Worm (Caenorhabditis elegans) whole organism, L2 larva: ENCODE data around the gene F18A12.7.

Experiments
- C34F6.9 ChIP-seq: fragments of 150-350 bp; optimal IDR thresholded peaks from 2 replicates; lab custom pipeline; 2014; ENCODE audit warnings: missing biosample characterization, missing genetic modification characterization
- R02D3.7 ChIP-seq: fragments of 150-350 bp; optimal IDR thresholded peaks from 2 replicates; lab custom pipeline; 2014; ENCODE audit warnings: missing biosample characterization, missing genetic modification characterization
- Y55F3AM.14 ChIP-seq: fragments of 200-800 bp; sonication (Bioruptor generic); optimal IDR thresholded peaks from 2 replicates; lab custom pipeline; 2018; ENCODE audit warnings: mild to moderate bottlenecking, missing genetic modification characterization, missing compliant biosample characterization
- ZK546.5 ChIP-seq: sonication (generic microtip); optimal IDR thresholded peaks from 2 replicates; lab custom pipeline; 2017; ENCODE audit warnings: missing biosample characterization, missing genetic modification characterization
- aly-2 ChIP-seq: fragments of 150-350 bp; optimal IDR thresholded peaks from 2 replicates; lab custom pipeline; 2014; ENCODE audit warnings: missing biosample characterization, missing genetic modification characterization
- ama-1 ChIP-seq: fragments of 150-350 bp; optimal IDR thresholded peaks from 2 replicates; lab custom pipeline; 2018; ENCODE audit warnings: inconsistent platforms
- blmp-1 ChIP-seq: sonication (generic microtip); optimal IDR thresholded peaks from 2 replicates; lab custom pipeline; 2017; ENCODE audit warnings: missing genetic modification characterization, mild to moderate bottlenecking, missing compliant biosample characterization, antibody characterized with exemption, moderate library complexity; ENCODE audit not compliant: insufficient read depth
- ceh-16 ChIP-seq: fragments of 150-350 bp; optimal IDR thresholded peaks from 2 replicates; lab custom pipeline; 2014; ENCODE audit warnings: missing biosample characterization, missing genetic modification characterization
- ceh-82 ChIP-seq: fragments of 150-350 bp; optimal IDR thresholded peaks from 2 replicates; lab custom pipeline; 2014; ENCODE audit warnings: missing biosample characterization, missing genetic modification characterization
- crh-2 ChIP-seq: sonication (generic microtip); optimal IDR thresholded peaks from 2 replicates; lab custom pipeline; 2017; ENCODE audit warnings: missing biosample characterization, missing genetic modification characterization
- egl-27 ChIP-seq: sonication (generic microtip); optimal IDR thresholded peaks from 3 replicates; lab custom pipeline; 2017; ENCODE audit warnings: missing biosample characterization, missing genetic modification reagents, missing genetic modification characterization
- elt-3 ChIP-seq: sonication (generic microtip); optimal IDR thresholded peaks from 2 replicates; lab custom pipeline; 2017; ENCODE audit warnings: missing biosample characterization, missing genetic modification characterization
- fos-1 ChIP-seq: fragments of 150-350 bp; optimal IDR thresholded peaks from 2 replicates; lab custom pipeline; 2014; ENCODE audit warnings: missing biosample characterization, missing genetic modification characterization
- gmeb-1 ChIP-seq: fragments of 150-350 bp; optimal IDR thresholded peaks from 2 replicates; lab custom pipeline; 2014; ENCODE audit warnings: missing biosample characterization, missing genetic modification characterization
- lin-11 ChIP-seq: fragments of 150-350 bp; sonication (generic microtip); optimal IDR thresholded peaks from 2 replicates; lab custom pipeline; 2014; ENCODE audit warnings: missing biosample characterization, missing genetic modification characterization, inconsistent platforms, mixed read lengths
- lin-39 ChIP-seq: fragments of 150-350 bp; optimal IDR thresholded peaks from 2 replicates; lab custom pipeline; 2014; ENCODE audit warnings: missing biosample characterization, missing genetic modification reagents, missing genetic modification characterization
- lsy-2 ChIP-seq, 2 experiments: fragments of 150-350 bp in 1 of 2; sonication (generic microtip) in 1 of 2; optimal IDR thresholded peaks; 2 replicates each; lab custom pipeline; 2014 to 2017; ENCODE audit warnings: missing biosample characterization in 2 of 2, missing genetic modification characterization in 2 of 2
- mdl-1 ChIP-seq, 2 experiments: fragments of 150-350 bp in 1 of 2; sonication (generic microtip) in 1 of 2; optimal IDR thresholded peaks; 2 replicates each; lab custom pipeline; 2017; ENCODE audit warnings: missing biosample characterization in 2 of 2, missing genetic modification characterization in 2 of 2
- nhr-11 ChIP-seq: fragments of 150-350 bp; optimal IDR thresholded peaks from 2 replicates; lab custom pipeline; 2014; ENCODE audit warnings: missing biosample characterization, missing genetic modification characterization
- nhr-12 ChIP-seq: fragments of 150-350 bp; optimal IDR thresholded peaks from 2 replicates; lab custom pipeline; 2014; ENCODE audit warnings: missing biosample characterization, missing genetic modification characterization
- nhr-129 ChIP-seq: fragments of 150-350 bp; optimal IDR thresholded peaks from 2 replicates; lab custom pipeline; 2014; ENCODE audit warnings: missing biosample characterization, missing genetic modification characterization
- nhr-21 ChIP-seq: fragments of 150-350 bp; optimal IDR thresholded peaks from 2 replicates; lab custom pipeline; 2014; ENCODE audit warnings: missing biosample characterization, missing genetic modification characterization
- nhr-237 ChIP-seq: fragments of 150-350 bp; optimal IDR thresholded peaks from 2 replicates; lab custom pipeline; 2014; ENCODE audit warnings: missing biosample characterization, missing genetic modification characterization
- nhr-77 ChIP-seq: fragments of 150-350 bp; optimal IDR thresholded peaks from 2 replicates; lab custom pipeline; 2014; ENCODE audit warnings: missing biosample characterization, missing genetic modification characterization
- sem-4 ChIP-seq: fragments of 150-350 bp; optimal IDR thresholded peaks from 2 replicates; lab custom pipeline; 2014; ENCODE audit warnings: missing biosample characterization, missing genetic modification reagents, missing genetic modification characterization
- sma-3 ChIP-seq: sonication (generic microtip); optimal IDR thresholded peaks from 2 replicates; lab custom pipeline; 2016; ENCODE audit warnings: missing genetic modification reagents, missing genetic modification characterization, missing compliant biosample characterization
- snpc-4 ChIP-seq: fragments of 150-350 bp; optimal IDR thresholded peaks from 2 replicates; lab custom pipeline; 2014; ENCODE audit warnings: missing biosample characterization, missing genetic modification characterization
- unc-62 ChIP-seq: fragments of 150-350 bp; optimal IDR thresholded peaks from 2 replicates; lab custom pipeline; 2014; ENCODE audit warnings: missing biosample characterization, missing genetic modification reagents, missing genetic modification characterization
- zag-1 ChIP-seq: fragments of 150-350 bp; optimal IDR thresholded peaks from 2 replicates; lab custom pipeline; 2014; ENCODE audit warnings: missing biosample characterization, missing genetic modification characterization
- ztf-1 ChIP-seq: fragments of 200-800 bp; sonication (Bioruptor generic); conservative IDR thresholded peaks from 2 replicates; pipeline ENCODE4 v1.3.6; 2022; ENCODE audit warnings: missing genetic modification characterization, missing compliant biosample characterization

F18A12.7 gene

ce11 chrII:3383116-3383515, 31.2 kb downstream of the F18A12.7 start:
- TF ChIP-seq snpc-4 (tag; lab: Kevin White, UChicago) = no peak
- no peak for TF ChIP-seq unc-62 (GFP tag; lab: Kevin White, UChicago)
- TF ChIP-seq nhr-12 (tag; lab: Kevin White, UChicago) = no peak
- no peak for TF ChIP-seq nhr-21
- no peak for TF ChIP-seq ceh-82 (tag; lab: Kevin White, UChicago)
- TF ChIP-seq nhr-77 (tag; lab: Kevin White, UChicago) = no peak

ce11 chrII:3381510-3381909, 32.8 kb downstream of the F18A12.7 start, which contains the start of gene T06D4.1:
TSS of gene T06D4.1 (plus strand) at chrII:3381830.
- no peak for TF ChIP-seq nhr-237 (tag; lab: Kevin White, UChicago)
- no peak for TF ChIP-seq snpc-4 (tag; lab: Kevin White, UChicago)
- TF ChIP-seq egl-27 = no peak
- no peak for TF ChIP-seq ceh-82 (tag; lab: Kevin White, UChicago)
- TF ChIP-seq lin-11 (tag; lab: Kevin White, UChicago) = no peak
- TF ChIP-seq, all 48 proteins: peak for 0

- no peak for TF ChIP-seq ceh-82 (tag; lab: Kevin White, UChicago)
- TF ChIP-seq Y55F3AM.14 (GFP tag; lab: Kevin White, UChicago) = no peak
- no peak for TF ChIP-seq ceh-16 (tag; lab: Kevin White, UChicago)
- TF ChIP-seq C34F6.9 = no peak
- no peak for TF ChIP-seq R02D3.7 (tag; lab: Kevin White, UChicago)
- no peak for TF ChIP-seq zag-1 (tag; lab: Kevin White, UChicago)
- TF ChIP-seq mdl-1 (tag; optimal IDR thresholded peaks at IDR 0.05; lab: Kevin White, UChicago) = no peak
These were observed 36.0 kb downstream of the F18A12.7 start, which contains the start of gene Y49F6C.2 for ce11 chrII:3378275-3378674. TSS of gene Y49F6C.2 (plus strand) at chrII:3378575.

- TF ChIP-seq R02D3.7 (tag; lab: Kevin White, UChicago) = no peak
- TF ChIP-seq sem-4 (tag; lab: Kevin White, UChicago) = no peak
- TF ChIP-seq nhr-237 (tag; lab: Kevin White, UChicago) = no peak
- no peak for TF ChIP-seq lin-11 (tag; lab: Kevin White, UChicago)
- TF ChIP-seq fos-1 = no peak
- no peak for TF ChIP-seq nhr-12 (tag; lab: Kevin White, UChicago)
- no peak for TF ChIP-seq ztf-1 (GFP tag; lab: Robert Waterston, UW)
- TF ChIP-seq gmeb-1 (tag; lab: Kevin White, UChicago) = no peak
- no peak for TF ChIP-seq ZK546.5 (tag; lab: Kevin White, UChicago)
These were observed 37.5 kb downstream of the F18A12.7 start, which contains the start of gene bath-9 for ce11 chrII:3376789-3377188. TSS of gene bath-9 (plus strand) at chrII:3377089.

ce11 chrII:3375302-3375701, 39.0 kb downstream of the F18A12.7 start:
- TF ChIP-seq gmeb-1 (tag; lab: Kevin White, UChicago) = no peak
- TF ChIP-seq nhr-11 (tag; lab: Kevin White, UChicago) = no peak
- TF ChIP-seq ama-1 (lab: Kevin White, UChicago) = no peak
- TF ChIP-seq crh-2 (tag; lab: Kevin White, UChicago) = no peak
- TF ChIP-seq snpc-4 (tag; lab: Kevin White, UChicago) = no peak
- no peak for TF ChIP-seq lin-39
- no peak for TF ChIP-seq blmp-1 (tag; lab: Kevin White, UChicago)
- no peak for TF ChIP-seq elt-3
- no peak for TF ChIP-seq nhr-129 (tag; lab: Kevin White, UChicago)
- TF ChIP-seq sma-3 (GFP tag; lab: Kevin White, UChicago) = no peak
- TF ChIP-seq R02D3.7 (tag; lab: Kevin White, UChicago) = no peak
- TF ChIP-seq ceh-82 (tag; lab: Kevin White, UChicago) = no peak
- no peak for TF ChIP-seq aly-2
- TF ChIP-seq zag-1 (tag; lab: Kevin White, UChicago) = no peak
- TF ChIP-seq lsy-2 (tag; optimal IDR thresholded peaks at IDR 0.05; lab: Kevin White, UChicago) = no peak
- TF ChIP-seq nhr-237 (tag; lab: Kevin White, UChicago) = no peak
- TF ChIP-seq, all 48 proteins: peak for 0

- TF ChIP-seq lsy-2 (tag; optimal IDR thresholded peaks at IDR 0.05; lab: Kevin White, UChicago) = no peak
- TF ChIP-seq, all 48 proteins: peak for 0
These were observed 39.5 kb downstream of the F18A12.7 start, which contains the start of gene bath-10 for ce11 chrII:3374779-3375178. TSS of gene bath-10 (plus strand) at chrII:3375079.
